Worm (Caenorhabditis elegans): ENCODE data around the gene egl-6.

egl-6 gene

ce11 chrX:5956130-5956529 is 25.2 kb downstream of the egl-6 start:
- TF ChIP-seq crh-2 (tag; optimal IDR thresholded peaks at IDR 0.05) = no peak
- TF ChIP-seq snpc-4 (tag; optimal IDR thresholded peaks at IDR 0.05) = no peak
- no peak for TF ChIP-seq lin-13 (GFP tag; optimal IDR thresholded peaks at IDR 0.05)
- TF ChIP-seq nhr-21 (tag; optimal IDR thresholded peaks at IDR 0.05) = no peak
- TF ChIP-seq nhr-6 (tag; optimal IDR thresholded peaks at IDR 0.05) = no peak

- TF ChIP-seq elt-3 (tag; optimal IDR thresholded peaks at IDR 0.05) (no peak), ztf-4 (tag; optimal IDR thresholded peaks at IDR 0.05) (no peak), gmeb-1 (tag; optimal IDR thresholded peaks at IDR 0.05) (no peak), mbf-1 (tag; optimal IDR thresholded peaks at IDR 0.05) (no peak)
Measured at ce11 chrX:5958815-5959214, 27.9 kb downstream of the egl-6 start, which contains the start of gene R07E4.1. Gene R07E4.1 (plus strand): TSS chrX:5959115.

- TF ChIP-seq nhr-11 (tag; optimal IDR thresholded peaks at IDR 0.05) (no peak), blmp-1 (tag; optimal IDR thresholded peaks at IDR 0.05; ENCODE audit: insufficient read depth) (no peak), Y55F3AM.14 (GFP tag; optimal IDR thresholded peaks at IDR 0.05) (no peak), sma-9 (GFP tag; optimal IDR thresholded peaks at IDR 0.05) (no peak), sma-9 (tag; optimal IDR thresholded peaks at IDR 0.05) (no peak), ztf-11 (tag; optimal IDR thresholded peaks at IDR 0.05) (no peak), nhr-25 (tag; optimal IDR thresholded peaks at IDR 0.05) (no peak)
Measured at ce11 chrX:5960872-5961271, 29.9 kb downstream of the egl-6 start.

- TF ChIP-seq fos-1 (tag; optimal IDR thresholded peaks at IDR 0.05) = peak; percentile 16
- peak; percentile 42 for TF ChIP-seq sma-9 (GFP tag; optimal IDR thresholded peaks at IDR 0.05)
- TF ChIP-seq sma-9 (tag; optimal IDR thresholded peaks at IDR 0.05) = no peak
- no peak for TF ChIP-seq Y55F3AM.14 (GFP tag; optimal IDR thresholded peaks at IDR 0.05)
- peak; percentile 41 for TF ChIP-seq gmeb-1 (tag; optimal IDR thresholded peaks at IDR 0.05)
Measured at ce11 chrX:5962560-5962959, 31.6 kb downstream of the egl-6 start.

- TF ChIP-seq mab-5 (tag; optimal IDR thresholded peaks at IDR 0.05) (peak; percentile 40), sma-3 (GFP tag; optimal IDR thresholded peaks at IDR 0.05) (no peak)
Measured at ce11 chrX:5972212-5972611, 41.3 kb downstream of the egl-6 start.

ce11 chrX:5975228-5975627 is 44.3 kb downstream of the egl-6 start:
- TF ChIP-seq snpc-4 (tag; optimal IDR thresholded peaks at IDR 0.05) = no peak
- TF ChIP-seq peb-1 (tag; optimal IDR thresholded peaks at IDR 0.05) = no peak
- peak; percentile 8 for TF ChIP-seq crh-2 (tag; optimal IDR thresholded peaks at IDR 0.05)
- TF ChIP-seq C34F6.9 (tag; optimal IDR thresholded peaks at IDR 0.05) = peak; percentile 3
- TF ChIP-seq R02D3.7 (tag; optimal IDR thresholded peaks at IDR 0.05) = no peak

ce11 chrX:5975726-5976125 is 44.8 kb downstream of the egl-6 start:
- no peak for TF ChIP-seq ZK546.5 (tag; optimal IDR thresholded peaks at IDR 0.05)
- TF ChIP-seq unc-62 (GFP tag; optimal IDR thresholded peaks at IDR 0.05) = no peak
- no peak for TF ChIP-seq dmd-4 (tag; optimal IDR thresholded peaks at IDR 0.05)
- TF ChIP-seq unc-55 (GFP tag; optimal IDR thresholded peaks at IDR 0.05) = no peak
- no peak for TF ChIP-seq F13H6.1 (tag; optimal IDR thresholded peaks at IDR 0.05)

ce11 chrX:5976206-5976960 is 45.5 kb downstream of the egl-6 start:
- TF ChIP-seq nhr-6 (tag; optimal IDR thresholded peaks at IDR 0.05) = no peak
- TF ChIP-seq snpc-4 (tag; optimal IDR thresholded peaks at IDR 0.05) = no peak
- TF ChIP-seq ceh-82 (tag; optimal IDR thresholded peaks at IDR 0.05) = no peak
- peak; percentile 35 to 60 for TF ChIP-seq lsy-2 (tag; optimal IDR thresholded peaks at IDR 0.05)
- TF ChIP-seq mbf-1 (tag; optimal IDR thresholded peaks at IDR 0.05) = no peak
- peak; percentile 39 for TF ChIP-seq nhr-25 (tag; optimal IDR thresholded peaks at IDR 0.05)
- TF ChIP-seq elt-1 (tag; optimal IDR thresholded peaks at IDR 0.05) = no peak
- TF ChIP-seq zag-1 (tag; optimal IDR thresholded peaks at IDR 0.05) = peak; percentile 58
- TF ChIP-seq nhr-10 (tag; optimal IDR thresholded peaks at IDR 0.05) = no peak
- peak; percentile 49 for TF ChIP-seq mab-5 (tag; optimal IDR thresholded peaks at IDR 0.05)
- peak; percentile 27 for TF ChIP-seq unc-55 (GFP tag; optimal IDR thresholded peaks at IDR 0.05)
- TF ChIP-seq ztf-11 (tag; optimal IDR thresholded peaks at IDR 0.05) = no peak
- peak; percentile 54 for TF ChIP-seq nhr-129 (tag; optimal IDR thresholded peaks at IDR 0.05)
- TF ChIP-seq C34F6.9 (tag; optimal IDR thresholded peaks at IDR 0.05) = peak; percentile 39
- TF ChIP-seq crh-2 (tag; optimal IDR thresholded peaks at IDR 0.05) = no peak
- TF ChIP-seq sma-3 (GFP tag; optimal IDR thresholded peaks at IDR 0.05) = no peak
- peak; percentile 39 for TF ChIP-seq egl-27 (tag; optimal IDR thresholded peaks at IDR 0.05)
- TF ChIP-seq skn-1 (tag; optimal IDR thresholded peaks at IDR 0.05) = no peak
- peak; percentile 4 for TF ChIP-seq ztf-4 (tag; optimal IDR thresholded peaks at IDR 0.05)
- TF ChIP-seq nhr-23 (tag; optimal IDR thresholded peaks at IDR 0.05) = no peak
- no peak for TF ChIP-seq unc-39 (tag; optimal IDR thresholded peaks at IDR 0.05)
- TF ChIP-seq sem-4 (tag; optimal IDR thresholded peaks at IDR 0.05) = no peak
